Fruit fly (Drosophila melanogaster) whole organism, adult: ENCODE results near the gene Smvt.

Experiments used
- CG11617 ChIP-seq: fragments of 200-800 bp; sonication (Bioruptor generic); optimal IDR thresholded peaks from 2 replicates; lab custom pipeline; 2017; ENCODE audit warnings: mild to moderate bottlenecking, missing biosample characterization, missing genetic modification reagents, missing genetic modification characterization
- CG12768 ChIP-seq: fragments of 200-800 bp; sonication (Bioruptor generic); optimal IDR thresholded peaks from 2 replicates; lab custom pipeline; 2017; ENCODE audit warnings: missing biosample characterization, missing genetic modification characterization, mild to moderate bottlenecking, moderate library complexity, missing genetic modification reagents
- CG14711 ChIP-seq: fragments of 200-800 bp; sonication (Bioruptor generic); optimal IDR thresholded peaks from 2 replicates; lab custom pipeline; 2018; ENCODE audit warnings: missing biosample characterization, mild to moderate bottlenecking, missing genetic modification characterization, moderate library complexity
- CG1620 ChIP-seq: fragments of 200-800 bp; sonication (Bioruptor generic); optimal IDR thresholded peaks from 2 replicates; lab custom pipeline; 2016; ENCODE audit warnings: missing biosample characterization, missing genetic modification characterization
- CG33017 ChIP-seq: fragments of 200-800 bp; sonication (Bioruptor generic); optimal IDR thresholded peaks from 2 replicates; lab custom pipeline; 2018; ENCODE audit warnings: missing biosample characterization, mild to moderate bottlenecking, missing genetic modification characterization, moderate library complexity
- CG5204 ChIP-seq: fragments of 200-800 bp; sonication (Bioruptor generic); optimal IDR thresholded peaks from 2 replicates; lab custom pipeline; 2016; ENCODE audit warnings: missing biosample characterization, missing genetic modification characterization
- CG7045 ChIP-seq: fragments of 200-800 bp; sonication (Bioruptor generic); optimal IDR thresholded peaks from 2 replicates; lab custom pipeline; 2017; ENCODE audit warnings: missing biosample characterization, mild to moderate bottlenecking, missing genetic modification characterization
- CG7101 ChIP-seq: fragments of 200-800 bp; sonication (Bioruptor generic); optimal IDR thresholded peaks from 2 replicates; lab custom pipeline; 2018; ENCODE audit warnings: missing biosample characterization, mild to moderate bottlenecking, missing genetic modification characterization, moderate library complexity
- Clk ChIP-seq: fragments of 200-800 bp; sonication (Bioruptor generic); optimal IDR thresholded peaks from 2 replicates; lab custom pipeline; 2017; ENCODE audit warnings: missing biosample characterization, missing genetic modification characterization
- Crg-1 ChIP-seq: fragments of 200-800 bp; sonication (Bioruptor generic); optimal IDR thresholded peaks from 2 replicates; lab custom pipeline; 2016; ENCODE audit warnings: missing biosample characterization, missing genetic modification characterization
- Hr96 ChIP-seq: fragments of 200-800 bp; sonication (Bioruptor generic); optimal IDR thresholded peaks from 2 replicates; lab custom pipeline; 2016; ENCODE audit warnings: missing biosample characterization, missing genetic modification characterization
- Mnt ChIP-seq: fragments of 200-800 bp; sonication (Bioruptor generic); optimal IDR thresholded peaks from 2 replicates; lab custom pipeline; 2016; ENCODE audit warnings: missing biosample characterization, mild to moderate bottlenecking, missing genetic modification characterization
- bab1 ChIP-seq: fragments of 200-800 bp; sonication (Bioruptor generic); optimal IDR thresholded peaks from 3 replicates; lab custom pipeline; 2019; ENCODE audit warnings: missing biosample characterization, mild to moderate bottlenecking, missing genetic modification characterization, moderate library complexity
- cic ChIP-seq: fragments of 200-800 bp; sonication (Bioruptor generic); optimal IDR thresholded peaks from 2 replicates; lab custom pipeline; 2017; ENCODE audit warnings: missing biosample characterization, mild to moderate bottlenecking, missing genetic modification characterization, moderate library complexity
- cnc ChIP-seq, 2 experiments: fragments of >200 bp; optimal IDR thresholded peaks; 2 replicates each; lab custom pipeline; 2017
- kay ChIP-seq: fragments of 200-800 bp; sonication (Bioruptor generic); peaks from one replicate; lab custom pipeline; 2016; ENCODE audit warnings: missing biosample characterization, missing genetic modification characterization, borderline replicate concordance
- ovo ChIP-seq: fragments of 200-800 bp; sonication (Bioruptor generic); optimal IDR thresholded peaks from 2 replicates; lab custom pipeline; 2016; ENCODE audit warnings: missing biosample characterization, missing genetic modification characterization
- pad ChIP-seq: fragments of 200-800 bp; sonication (Bioruptor generic); optimal IDR thresholded peaks from 3 replicates; lab custom pipeline; 2017; ENCODE audit warnings: missing biosample characterization, missing genetic modification characterization, mild to moderate bottlenecking, moderate library complexity, missing genetic modification reagents
- tj ChIP-seq: fragments of 200-800 bp; sonication (Bioruptor generic); optimal IDR thresholded peaks from 3 replicates; lab custom pipeline; 2017; ENCODE audit warnings: missing biosample characterization, mild to moderate bottlenecking, missing genetic modification characterization, moderate library complexity
- toe ChIP-seq: fragments of 200-800 bp; sonication (Bioruptor generic); optimal IDR thresholded peaks from 2 replicates; lab custom pipeline; 2016; ENCODE audit warnings: missing biosample characterization, missing genetic modification characterization

The Smvt gene

dm6 chr3R:31794457-31794856 is 33.1 kb upstream of the Smvt start:
- TF ChIP-seq CG7045 (GFP tag; lab: Kevin White, UChicago) (no peak), Mnt (peak; percentile 94), ovo (GFP tag; lab: Kevin White, UChicago) (peak; percentile 12), bab1 (GFP tag; lab: Kevin White, UChicago) (peak; percentile 66), CG12768 (GFP tag; lab: Kevin White, UChicago) (no peak), CG11617 (GFP tag; lab: Kevin White, UChicago) (no peak), pad (GFP tag; lab: Kevin White, UChicago) (no peak), CG7101 (tag; lab: Kevin White, UChicago) (no peak), Clk (no peak), cic (GFP tag; lab: Kevin White, UChicago) (peak; percentile 43)

- TF ChIP-seq CG5204 (GFP tag; lab: Kevin White, UChicago) (peak; percentile 33), cic (GFP tag; lab: Kevin White, UChicago) (no peak), tj (GFP tag; lab: Kevin White, UChicago) (peak; percentile 35), ovo (GFP tag; lab: Kevin White, UChicago) (peak; percentile 89), CG7101 (tag; lab: Kevin White, UChicago) (peak; percentile 34), toe (GFP tag; lab: Kevin White, UChicago) (no peak), Mnt (peak; percentile 76), CG11617 (GFP tag; lab: Kevin White, UChicago) (peak; percentile 25), CG1620 (GFP tag; lab: Kevin White, UChicago) (peak; percentile 32), cnc (optimal IDR thresholded peaks at IDR 0.05; lab: Kevin White, UChicago) (no peak), CG33017 (no peak), Clk (no peak), pad (GFP tag; lab: Kevin White, UChicago) (no peak), CG12768 (GFP tag; lab: Kevin White, UChicago) (no peak), Crg-1 (GFP tag; lab: Kevin White, UChicago) (peak; percentile 69), bab1 (GFP tag; lab: Kevin White, UChicago) (peak; percentile 59), CG14711 (peak; percentile 73), kay (GFP tag; lab: Kevin White, UChicago) (no peak), Hr96 (GFP tag; lab: Kevin White, UChicago) (no peak), CG7045 (GFP tag; lab: Kevin White, UChicago) (no peak)
Measured at dm6 chr3R:31793664-31794417, 32.5 kb upstream of the Smvt start, which contains the start of the genes Mccc1 and Acf. TSS of gene Mccc1 (minus strand) at chr3R:31793907. TSS of gene Acf (plus strand) at chr3R:31793981.

- TF ChIP-seq Mnt (peak; percentile 53), kay (GFP tag; lab: Kevin White, UChicago) (peak; percentile 8), cic (GFP tag; lab: Kevin White, UChicago) (peak; percentile 39), toe (GFP tag; lab: Kevin White, UChicago) (no peak)
Measured at dm6 chr3R:31777482-31778165, 16.2 kb upstream of the Smvt start.

- TF ChIP-seq cic (GFP tag; lab: Kevin White, UChicago): peak; percentile 29
- peak; percentile 76 for TF ChIP-seq CG33017
- TF ChIP-seq kay (GFP tag; lab: Kevin White, UChicago): no peak
- peak; percentile 76 for TF ChIP-seq CG7045 (GFP tag; lab: Kevin White, UChicago)
- peak; percentile 47 for TF ChIP-seq tj (GFP tag; lab: Kevin White, UChicago)
- peak; percentile 48 for TF ChIP-seq ovo (GFP tag; lab: Kevin White, UChicago)
- TF ChIP-seq Mnt: peak; percentile 60
- peak; percentile 83 for TF ChIP-seq CG11617 (GFP tag; lab: Kevin White, UChicago)
- TF ChIP-seq Clk: peak; percentile 54
- TF ChIP-seq Crg-1 (GFP tag; lab: Kevin White, UChicago): peak; percentile 66
- TF ChIP-seq bab1 (GFP tag; lab: Kevin White, UChicago): peak; percentile 77
- TF ChIP-seq pad (GFP tag; lab: Kevin White, UChicago): peak; percentile 50
- no peak for TF ChIP-seq cnc (optimal IDR thresholded peaks at IDR 0.05; lab: Kevin White, UChicago)
- TF ChIP-seq CG5204 (GFP tag; lab: Kevin White, UChicago): no peak
- peak; percentile 72 for TF ChIP-seq CG1620 (GFP tag; lab: Kevin White, UChicago)
- TF ChIP-seq toe (GFP tag; lab: Kevin White, UChicago): no peak
- TF ChIP-seq CG14711: peak; percentile 99
- no peak for TF ChIP-seq Hr96 (GFP tag; lab: Kevin White, UChicago)
- TF ChIP-seq CG7101 (tag; lab: Kevin White, UChicago): peak; percentile 83
- TF ChIP-seq CG12768 (GFP tag; lab: Kevin White, UChicago): peak; percentile 64
Measured at dm6 chr3R:31776583-31777362, 15.4 kb upstream of the Smvt start, which contains the start of the genes CG2126 and faf. TSS of gene CG2126 (minus strand) at chr3R:31776652. TSS of gene faf (plus strand) at chr3R:31777020.
